Fruit fly (Drosophila melanogaster) whole organism, wandering third instar larva: ENCODE results near the gene CG12316.

Experiments
- CG32264 ChIP-seq: fragments of 200-800 bp; sonication (Bioruptor generic); optimal IDR thresholded peaks from 2 replicates; lab custom pipeline; 2016; ENCODE audit warnings: missing biosample characterization, missing genetic modification characterization
- Dfd ChIP-seq: fragments of >200 bp; optimal IDR thresholded peaks from 2 replicates; lab custom pipeline; 2017; ENCODE audit warnings: missing biosample characterization, missing genetic modification characterization
- HLH106 ChIP-seq: fragments of 200-800 bp; optimal IDR thresholded peaks from 3 replicates; lab custom pipeline; 2019; ENCODE audit warnings: missing biosample characterization, mild to moderate bottlenecking, missing genetic modification characterization, moderate library complexity
- Myc ChIP-seq: fragments of >200 bp; optimal IDR thresholded peaks from 2 replicates; lab custom pipeline; 2017
- OdsH ChIP-seq: fragments of 200-800 bp; sonication (Bioruptor generic); optimal IDR thresholded peaks from 2 replicates; lab custom pipeline; 2016; ENCODE audit warnings: missing biosample characterization, mild to moderate bottlenecking, missing genetic modification characterization
- fru ChIP-seq: fragments of 200-800 bp; sonication (Bioruptor generic); optimal IDR thresholded peaks from 3 replicates; lab custom pipeline; 2016; ENCODE audit warnings: missing biosample characterization, mild to moderate bottlenecking, missing genetic modification characterization
- tai ChIP-seq: sonication (Bioruptor generic); optimal IDR thresholded peaks from 2 replicates; lab custom pipeline; 2016; ENCODE audit warnings: missing biosample characterization, missing genetic modification characterization

- TF ChIP-seq OdsH (GFP tag; lab: Kevin White, UChicago) (no peak), tai (GFP tag; lab: Kevin White, UChicago) (no peak), fru (GFP tag; lab: Kevin White, UChicago) (no peak), Dfd (GFP tag; lab: Kevin White, UChicago) (no peak), CG32264 (GFP tag; lab: Kevin White, UChicago) (no peak), Myc (lab: Kevin White, UChicago) (no peak), HLH106 (tag; lab: Kevin White, UChicago) (no peak)
Observed at dm6 chr3L:15137790-15138189, 1.1 kb upstream of the CG12316 start.
